Worm (Caenorhabditis elegans): ENCODE data around the gene T19C3.6.

DNA sequence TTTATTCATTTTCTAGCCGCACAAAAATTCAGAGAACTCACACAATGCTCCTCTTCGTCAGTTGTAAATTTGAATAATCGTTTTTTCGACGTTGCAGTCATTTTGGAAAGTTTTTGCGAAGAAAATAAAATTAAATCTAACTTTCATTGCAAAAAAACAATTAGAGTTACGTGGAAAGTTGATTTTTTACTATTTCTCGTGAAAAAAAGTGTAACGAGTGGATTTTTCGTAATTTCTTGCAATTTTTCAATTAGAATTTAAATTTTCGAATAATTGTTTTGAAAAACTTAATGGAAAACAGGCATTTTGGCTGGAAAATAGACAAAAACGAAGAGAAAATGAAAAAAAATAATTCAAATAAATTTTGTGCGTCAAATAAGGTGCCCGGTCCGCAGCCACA lies 32.6 kb downstream of the T19C3.6 start, which contains the start of gene Y55B1AR.2:
- TF ChIP-seq flt-1 (GFP tag; IDR thresholded peaks at IDR 0.05): no peak
- no peak for TF ChIP-seq med-1 (GFP tag; optimal IDR thresholded peaks at IDR 0.05; ENCODE audit: insufficient read depth)
- no peak for TF ChIP-seq T22C8.4 (GFP tag; IDR thresholded peaks at IDR 0.05)
- no peak for TF ChIP-seq klf-2 (GFP tag; conservative IDR thresholded peaks at IDR 0.05)
- TF ChIP-seq ztf-23 (GFP tag; IDR thresholded peaks at IDR 0.05): no peak
- TF ChIP-seq ref-1 (GFP tag; conservative IDR thresholded peaks at IDR 0.05): no peak
- TF ChIP-seq ztf-29 (GFP tag; IDR thresholded peaks at IDR 0.05): no peak
- no peak for TF ChIP-seq cog-1 (tag; optimal IDR thresholded peaks at IDR 0.05)
- TF ChIP-seq tab-1 (GFP tag; IDR thresholded peaks at IDR 0.05): no peak
